Worm (Caenorhabditis elegans) whole organism, late embryonic: ENCODE measurements around the gene ceh-22.

ENCODE experiments used
- C08G9.2 ChIP-seq: sonication (generic microtip); optimal IDR thresholded peaks from 2 replicates; lab custom pipeline; 2016; ENCODE audit warnings: mild to moderate bottlenecking, missing genetic modification characterization, moderate library complexity, missing compliant biosample characterization
- K02D7.2 ChIP-seq: sonication (generic microtip); optimal IDR thresholded peaks from 2 replicates; lab custom pipeline; 2017; ENCODE audit warnings: mild to moderate bottlenecking, missing genetic modification characterization, missing compliant biosample characterization
- ahr-1 ChIP-seq: sonication (generic microtip); optimal IDR thresholded peaks from 2 replicates; lab custom pipeline; 2016; ENCODE audit warnings: missing genetic modification characterization, missing compliant biosample characterization
- ceh-14 ChIP-seq: sonication (generic microtip); optimal IDR thresholded peaks from 2 replicates; lab custom pipeline; 2016; ENCODE audit warnings: missing genotype, missing genetic modification characterization, missing compliant biosample characterization
- ceh-18 ChIP-seq: sonication (generic microtip); optimal IDR thresholded peaks from 2 replicates; lab custom pipeline; 2016; ENCODE audit warnings: missing genetic modification characterization, missing compliant biosample characterization
- ceh-22 ChIP-seq: sonication (generic microtip); optimal IDR thresholded peaks from 2 replicates; lab custom pipeline; 2017; ENCODE audit warnings: missing biosample characterization, missing genetic modification characterization
- ceh-31 ChIP-seq: sonication (generic microtip); optimal IDR thresholded peaks from 2 replicates; lab custom pipeline; 2016; ENCODE audit warnings: missing genetic modification characterization, missing compliant biosample characterization
- ceh-34 ChIP-seq: sonication (generic microtip); optimal IDR thresholded peaks from 2 replicates; lab custom pipeline; 2016; ENCODE audit warnings: mild to moderate bottlenecking, missing genetic modification characterization, missing compliant biosample characterization
- ceh-45 ChIP-seq: fragments of 200-800 bp; sonication (Bioruptor generic); IDR thresholded peaks from 2 replicates; pipeline ENCODE4 v1.3.6; 2022; ENCODE audit warnings: missing genetic modification reagents, missing genetic modification characterization, missing compliant biosample characterization
- ceh-6 ChIP-seq: fragments of 200-800 bp; sonication (Bioruptor generic); optimal IDR thresholded peaks from 2 replicates; lab custom pipeline; 2018; ENCODE audit warnings: mild to moderate bottlenecking, missing genetic modification characterization, missing compliant biosample characterization
- dmd-4 ChIP-seq: sonication (generic microtip); optimal IDR thresholded peaks from 2 replicates; lab custom pipeline; 2016; ENCODE audit warnings: borderline replicate concordance, missing genetic modification characterization, missing compliant biosample characterization
- elt-2 ChIP-seq: sonication (generic microtip); optimal IDR thresholded peaks from 2 replicates; lab custom pipeline; 2016; ENCODE audit warnings: missing genetic modification reagents, missing genetic modification characterization, missing compliant biosample characterization
- ets-4 ChIP-seq: sonication (generic microtip); optimal IDR thresholded peaks from 2 replicates; lab custom pipeline; 2016; ENCODE audit warnings: missing genetic modification characterization, missing compliant biosample characterization
- fax-1 ChIP-seq: sonication (generic microtip); optimal IDR thresholded peaks from 2 replicates; lab custom pipeline; 2016; ENCODE audit warnings: missing genotype, missing genetic modification characterization, missing compliant biosample characterization
- fkh-6 ChIP-seq: sonication (generic microtip); optimal IDR thresholded peaks from 2 replicates; lab custom pipeline; 2016; ENCODE audit warnings: missing genetic modification characterization, missing compliant biosample characterization
- hlh-15 ChIP-seq: sonication (generic microtip); optimal IDR thresholded peaks from 2 replicates; lab custom pipeline; 2016; ENCODE audit warnings: missing genetic modification characterization, missing compliant biosample characterization
- hlh-6 ChIP-seq: sonication (generic microtip); optimal IDR thresholded peaks from 2 replicates; lab custom pipeline; 2016; ENCODE audit warnings: missing genotype, missing genetic modification characterization, missing compliant biosample characterization
- madf-2 ChIP-seq: sonication (generic microtip); optimal IDR thresholded peaks from 2 replicates; lab custom pipeline; 2017; ENCODE audit warnings: missing genetic modification characterization, missing compliant biosample characterization
- mec-3 ChIP-seq: sonication (generic microtip); optimal IDR thresholded peaks from 2 replicates; lab custom pipeline; 2016; ENCODE audit warnings: borderline replicate concordance, missing genetic modification characterization, missing compliant biosample characterization
- nfya-1 ChIP-seq: sonication (generic microtip); optimal IDR thresholded peaks from 2 replicates; lab custom pipeline; 2017; ENCODE audit warnings: missing genetic modification characterization, mild to moderate bottlenecking, missing compliant biosample characterization, antibody characterized with exemption, moderate library complexity
- npax-4 ChIP-seq: sonication (generic microtip); optimal IDR thresholded peaks from 2 replicates; lab custom pipeline; 2016; ENCODE audit warnings: missing genetic modification characterization, missing compliant biosample characterization
- pha-4 ChIP-seq: fragments of 150-350 bp; optimal IDR thresholded peaks from 2 replicates; lab custom pipeline; 2018; ENCODE audit warnings: missing biosample characterization, missing genetic modification reagents, missing genetic modification characterization
- pros-1 ChIP-seq: fragments of 150-350 bp; optimal IDR thresholded peaks from 2 replicates; lab custom pipeline; 2014; ENCODE audit warnings: missing biosample characterization, missing genetic modification reagents, missing genetic modification characterization
- ref-2 ChIP-seq: sonication (generic microtip); optimal IDR thresholded peaks from 2 replicates; lab custom pipeline; 2016; ENCODE audit warnings: missing genetic modification characterization, missing compliant biosample characterization
- sox-2 ChIP-seq: fragments of 200-800 bp; sonication (Bioruptor generic); IDR thresholded peaks from 2 replicates; pipeline ENCODE4 v1.3.6; 2022; ENCODE audit warnings: missing genetic modification reagents, missing genetic modification characterization, missing compliant biosample characterization
- sox-4 ChIP-seq: sonication (generic microtip); optimal IDR thresholded peaks from 2 replicates; lab custom pipeline; 2017; ENCODE audit warnings: mild to moderate bottlenecking, missing genetic modification characterization, inconsistent platforms, missing compliant biosample characterization
- tbx-2 ChIP-seq: sonication (generic microtip); optimal IDR thresholded peaks from 2 replicates; lab custom pipeline; 2016; ENCODE audit warnings: missing genetic modification characterization, missing compliant biosample characterization
- ttx-3 ChIP-seq: sonication (generic microtip); optimal IDR thresholded peaks from 2 replicates; lab custom pipeline; 2016; ENCODE audit warnings: missing genetic modification reagents, missing genetic modification characterization, missing compliant biosample characterization
- unc-42 ChIP-seq: sonication (generic microtip); optimal IDR thresholded peaks from 2 replicates; lab custom pipeline; 2016; ENCODE audit warnings: missing genotype, missing genetic modification characterization, missing compliant biosample characterization
- unc-55 ChIP-seq: sonication (generic microtip); optimal IDR thresholded peaks from 2 replicates; lab custom pipeline; 2017; ENCODE audit warnings: missing biosample characterization, missing genetic modification reagents, missing genetic modification characterization
- ztf-16 ChIP-seq: sonication (generic microtip); optimal IDR thresholded peaks from 2 replicates; lab custom pipeline; 2017; ENCODE audit warnings: missing genetic modification characterization, missing compliant biosample characterization

Gene ceh-22

ce11 chrV:10670817-10671216 is 901 bp upstream of the ceh-22 start:
- TF ChIP-seq ceh-34 (tag; lab: Kevin White, UChicago): peak; percentile 61
- no peak for TF ChIP-seq pha-4
- TF ChIP-seq, all 69 proteins: peak for 1

ce11 chrV:10672601-10673000 is 883 bp downstream of the ceh-22 start:
- TF ChIP-seq nfya-1 (tag; lab: Kevin White, UChicago) (no peak), pros-1 (tag; lab: Kevin White, UChicago) (no peak), ceh-6 (GFP tag; lab: Kevin White, UChicago) (no peak), ttx-3 (no peak), ceh-34 (tag; lab: Kevin White, UChicago) (peak; percentile 30), ceh-22 (tag; lab: Kevin White, UChicago) (peak; percentile 100), dmd-4 (tag; lab: Kevin White, UChicago) (no peak), ets-4 (peak; percentile 22), ref-2 (tag; lab: Kevin White, UChicago) (peak; percentile 31), C08G9.2 (tag; lab: Kevin White, UChicago) (peak; percentile 30), tbx-2 (peak; percentile 48), ahr-1 (tag; lab: Kevin White, UChicago) (no peak), sox-2 (GFP tag; lab: Robert Waterston, UW) (no peak)

- no peak for TF ChIP-seq ceh-18
- TF ChIP-seq fkh-6 (tag; lab: Kevin White, UChicago): no peak
- TF ChIP-seq K02D7.2 (tag; lab: Kevin White, UChicago): no peak
- TF ChIP-seq ceh-6 (GFP tag; lab: Kevin White, UChicago): no peak
- TF ChIP-seq hlh-15 (tag; lab: Kevin White, UChicago): no peak
- no peak for TF ChIP-seq npax-4 (tag; lab: Kevin White, UChicago)
- TF ChIP-seq unc-55: no peak
- TF ChIP-seq unc-42 (tag; lab: Kevin White, UChicago): peak; percentile 73
- no peak for TF ChIP-seq madf-2
These were observed 4.3 kb downstream of the ceh-22 start for ce11 chrV:10675978-10676377.

DNA sequence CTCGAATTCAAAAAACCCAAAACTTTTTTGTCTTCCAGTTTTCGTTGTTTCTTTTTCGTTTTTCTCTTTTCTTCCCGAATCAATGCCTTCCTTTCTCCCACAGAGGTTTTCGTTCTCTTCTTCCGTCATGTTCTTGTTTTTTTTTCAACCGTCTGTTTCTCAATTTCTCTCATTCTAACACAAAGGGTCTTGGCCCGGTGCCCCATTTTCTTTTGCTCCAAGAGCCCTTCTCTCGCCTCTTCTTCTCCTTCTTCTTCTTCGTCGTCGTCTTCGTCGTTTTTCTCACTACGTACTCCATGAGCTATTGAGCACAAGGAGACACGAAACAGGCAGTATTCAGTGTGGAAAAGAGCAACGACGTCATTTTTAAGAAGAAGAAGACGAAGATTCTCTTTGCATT is 5.7 kb downstream of the ceh-22 start:
- peak; percentile 6 for TF ChIP-seq hlh-6 (tag; lab: Kevin White, UChicago)
- peak; percentile 28 for TF ChIP-seq nfya-1 (tag; lab: Kevin White, UChicago)
- TF ChIP-seq ceh-18: peak; percentile 7
- peak; percentile 39 for TF ChIP-seq ceh-31 (tag; lab: Kevin White, UChicago)
- no peak for TF ChIP-seq sox-4 (tag; lab: Kevin White, UChicago)
- TF ChIP-seq unc-42 (tag; lab: Kevin White, UChicago): peak; percentile 20

DNA sequence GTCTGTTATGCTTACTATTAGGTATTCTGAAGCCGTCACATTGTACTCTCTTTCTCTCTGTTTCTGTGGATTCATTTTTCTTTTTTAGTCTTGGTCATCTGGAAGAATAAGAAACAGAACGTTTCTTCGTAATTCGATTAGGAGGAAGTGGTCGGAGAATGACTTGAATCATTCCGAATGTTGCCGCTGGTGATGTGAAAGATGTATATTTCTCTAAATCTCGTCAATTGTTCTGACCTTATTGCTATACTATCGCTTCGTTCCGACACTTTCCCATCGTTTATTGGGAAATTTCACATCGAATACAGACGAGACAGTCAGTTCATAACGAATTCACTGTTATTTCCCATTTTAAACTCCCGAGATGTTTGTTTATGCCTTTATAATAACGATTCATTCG is 7.4 kb downstream of the ceh-22 start:
- TF ChIP-seq fax-1 (tag; lab: Kevin White, UChicago) (no peak), elt-2 (tag; lab: Kevin White, UChicago) (no peak), ceh-14 (tag; lab: Kevin White, UChicago) (no peak), K02D7.2 (tag; lab: Kevin White, UChicago) (no peak), fkh-6 (tag; lab: Kevin White, UChicago) (no peak), mec-3 (no peak), ceh-6 (GFP tag; lab: Kevin White, UChicago) (no peak), tbx-2 (no peak), ceh-45 (GFP tag; lab: Robert Waterston, UW) (no peak), ztf-16 (no peak)

DNA sequence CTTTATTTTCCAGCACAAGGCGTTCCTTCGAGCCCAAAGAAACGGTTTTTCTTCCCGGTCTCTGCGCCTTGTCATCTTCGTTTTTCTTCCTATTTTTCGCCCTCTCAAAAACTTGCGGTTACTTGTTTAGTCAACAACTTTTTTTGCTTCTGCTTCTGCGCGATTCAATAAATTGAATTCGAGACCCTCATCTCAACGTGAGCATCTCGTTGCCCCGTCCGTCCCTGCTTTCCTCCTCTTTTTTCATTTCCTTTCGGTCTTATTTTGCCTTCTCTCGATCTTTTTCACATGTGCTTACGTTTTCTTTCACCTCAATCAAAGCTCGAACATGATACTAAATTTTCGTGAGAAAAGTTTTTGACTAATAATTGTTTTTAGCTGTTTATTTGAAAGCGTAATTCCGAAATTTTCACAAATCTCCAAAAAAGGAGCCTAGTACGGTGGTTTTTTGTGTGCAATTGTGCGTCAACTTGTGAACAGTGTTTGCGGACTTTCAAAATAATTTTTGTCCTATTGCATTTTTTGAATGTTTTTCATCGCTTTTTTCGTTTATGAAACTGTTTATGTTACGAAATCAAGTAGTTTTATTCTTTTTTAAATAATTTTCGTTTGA is 8.4 kb downstream of the ceh-22 start:
- peak; percentile 80 for TF ChIP-seq unc-42 (tag; lab: Kevin White, UChicago)
- no peak for TF ChIP-seq ref-2 (tag; lab: Kevin White, UChicago)
